Fruit fly (Drosophila melanogaster): Measurements from ENCODE around the gene CG7231.
A peak's percentile ranks its signal among the peaks of the same experiment; 100 is the strongest.

CG7231 gene

dm6 chr2L:7993062-7993685 is 9.4 kb downstream of the CG7231 start:
- no peak for TF ChIP-seq salr (GFP tag; optimal IDR thresholded peaks at IDR 0.05)
- TF ChIP-seq CG10631 (GFP tag; optimal IDR thresholded peaks at IDR 0.05) = no peak
- peak; percentile 50; the same call in 1 of the 3 replicates for TF ChIP-seq eg (GFP tag; IDR thresholded peaks at IDR 0.05)
- TF ChIP-seq Met (GFP tag; optimal IDR thresholded peaks at IDR 0.05) = no peak
- TF ChIP-seq CG6808 (GFP tag; optimal IDR thresholded peaks at IDR 0.05) = no peak
- TF ChIP-seq CG6276 (GFP tag; optimal IDR thresholded peaks at IDR 0.05) = peak; percentile 23
- no peak for TF ChIP-seq Eip93F (GFP tag; optimal IDR thresholded peaks at IDR 0.05)
- TF ChIP-seq topi (GFP tag; optimal IDR thresholded peaks at IDR 0.05) = no peak
- no peak for TF ChIP-seq pdm3 (GFP tag; optimal IDR thresholded peaks at IDR 0.05)
- no peak for TF ChIP-seq CG34406 (GFP tag; optimal IDR thresholded peaks at IDR 0.05)
- no peak for TF ChIP-seq fd85E (GFP tag; optimal IDR thresholded peaks at IDR 0.05)
- TF ChIP-seq cyc (GFP tag; optimal IDR thresholded peaks at IDR 0.05) = no peak
- TF ChIP-seq CG32006 (GFP tag; optimal IDR thresholded peaks at IDR 0.05) = no peak
- TF ChIP-seq OdsH (GFP tag; optimal IDR thresholded peaks at IDR 0.05) = no peak
- peak; percentile 20 for TF ChIP-seq svp (GFP tag)
- peak; percentile 31; the same call in 1 of the 2 replicates for TF ChIP-seq CG15336 (GFP tag; IDR thresholded peaks at IDR 0.05)
- TF ChIP-seq CG8119 (GFP tag; IDR thresholded peaks at IDR 0.05) = peak; percentile 25; the same call in 1 of the 3 replicates
- TF ChIP-seq spab (GFP tag; optimal IDR thresholded peaks at IDR 0.05) = no peak
- no peak for TF ChIP-seq Hr38 (GFP tag; optimal IDR thresholded peaks at IDR 0.05)
- TF ChIP-seq dsx (GFP tag; optimal IDR thresholded peaks at IDR 0.05; ENCODE audit: poor library complexity, severe bottlenecking) = no peak
- 0 out of 3 replicates have a peak, but pooled peaks have one; percentile 5 for TF ChIP-seq CG6163 (GFP tag; IDR thresholded peaks at IDR 0.05)
- no peak for TF ChIP-seq Sox15 (GFP tag; optimal IDR thresholded peaks at IDR 0.05)
- no peak for TF ChIP-seq lz (GFP tag; optimal IDR thresholded peaks at IDR 0.05)
- TF ChIP-seq CG9139 (GFP tag; optimal IDR thresholded peaks at IDR 0.05) = no peak
- TF ChIP-seq ss (GFP tag; optimal IDR thresholded peaks at IDR 0.05) = no peak
- no peak for TF ChIP-seq Eip78C (GFP tag)
- no peak for TF ChIP-seq Ets96B (tag; optimal IDR thresholded peaks at IDR 0.05)
- TF ChIP-seq Sox102F (GFP tag; optimal IDR thresholded peaks at IDR 0.05) = no peak
- no peak for TF ChIP-seq CG8632 (GFP tag; optimal IDR thresholded peaks at IDR 0.05)
- TF ChIP-seq CG1621 (tag; optimal IDR thresholded peaks at IDR 0.05) = no peak
- no peak for TF ChIP-seq Hr39 (GFP tag; optimal IDR thresholded peaks at IDR 0.05)
- no peak for TF ChIP-seq achi (GFP tag; optimal IDR thresholded peaks at IDR 0.05)
- no peak for TF ChIP-seq Ets21C (GFP tag; optimal IDR thresholded peaks at IDR 0.05)
- TF ChIP-seq vri (GFP tag; optimal IDR thresholded peaks at IDR 0.05) = no peak
- TF ChIP-seq Hr4 (GFP tag; optimal IDR thresholded peaks at IDR 0.05) = no peak
- TF ChIP-seq Eip75B (GFP tag; optimal IDR thresholded peaks at IDR 0.05) = no peak
- TF ChIP-seq CG10669 (GFP tag; optimal IDR thresholded peaks at IDR 0.05) = no peak
- no peak for TF ChIP-seq Smox (GFP tag; optimal IDR thresholded peaks at IDR 0.05)
- no peak for TF ChIP-seq acj6 (GFP tag; optimal IDR thresholded peaks at IDR 0.05)
- no peak for TF ChIP-seq Lpt (GFP tag; optimal IDR thresholded peaks at IDR 0.05)

DNA sequence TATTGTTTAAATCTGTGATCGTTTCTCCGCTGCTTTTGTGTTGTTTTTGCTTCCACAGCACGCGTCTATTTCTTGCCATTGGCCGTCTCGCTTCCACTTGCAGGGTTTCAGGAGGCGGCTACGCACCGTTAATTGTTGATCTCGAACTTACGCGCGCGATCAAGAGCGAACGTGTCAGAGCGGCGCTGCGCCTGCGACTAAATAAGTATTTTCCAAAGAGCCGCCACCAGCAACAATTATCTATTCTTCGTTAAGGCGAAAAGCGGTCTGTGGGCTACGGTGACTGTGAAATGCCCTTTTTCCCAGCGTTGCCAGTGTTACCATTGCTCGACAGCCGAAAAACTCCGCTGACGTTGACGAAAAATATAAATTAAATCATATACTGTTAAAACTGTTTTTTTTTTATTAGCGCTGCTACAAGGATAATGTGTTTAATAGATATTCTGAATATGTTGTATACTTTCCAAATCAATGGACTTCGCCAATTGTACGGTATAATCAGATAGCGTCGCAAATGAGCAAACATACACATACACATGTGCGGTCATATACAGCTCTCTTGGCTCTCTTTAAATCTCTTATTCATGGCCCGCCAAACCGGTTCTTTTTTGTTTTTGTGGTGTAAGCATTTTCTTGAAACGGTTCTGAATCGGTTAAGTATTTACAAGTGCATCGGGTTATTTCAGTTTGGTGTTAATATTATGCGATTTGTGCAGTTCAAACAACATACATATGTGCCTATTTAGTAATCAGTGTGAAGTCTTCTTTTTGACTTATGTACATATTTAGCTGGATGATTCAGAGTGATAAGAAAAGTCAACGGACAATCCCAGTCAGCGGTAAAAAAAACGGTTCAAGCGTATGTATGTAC is 10.5 kb downstream of the CG7231 start, which contains the start of gene pes:
pes (minus strand) TSS at position 201 of the 871 bp plus-strand sequence.
- TF ChIP-seq Lpt (GFP tag; optimal IDR thresholded peaks at IDR 0.05) (peak; percentile 82), CG6808 (GFP tag; optimal IDR thresholded peaks at IDR 0.05) (peak; percentile 94), esn (GFP tag; optimal IDR thresholded peaks at IDR 0.05) (peak; percentile 40), net (GFP tag; optimal IDR thresholded peaks at IDR 0.05) (peak; percentile 91), CG6163 (GFP tag; IDR thresholded peaks at IDR 0.05) (peak; percentile 87), cyc (GFP tag; optimal IDR thresholded peaks at IDR 0.05) (peak; percentile 92), Ets96B (tag; optimal IDR thresholded peaks at IDR 0.05) (peak; percentile 81), CG8632 (GFP tag; optimal IDR thresholded peaks at IDR 0.05) (peak; percentile 87), lz (GFP tag; optimal IDR thresholded peaks at IDR 0.05) (peak; percentile 29), CG8319 (GFP tag; optimal IDR thresholded peaks at IDR 0.05) (peak; percentile 88), CG7368 (GFP tag; optimal IDR thresholded peaks at IDR 0.05) (peak; percentile 86), CG11294 (GFP tag; IDR thresholded peaks at IDR 0.05) (peak; percentile 88), Hr39 (GFP tag; optimal IDR thresholded peaks at IDR 0.05) (peak; percentile 22), fd59A (GFP tag; optimal IDR thresholded peaks at IDR 0.05) (peak; percentile 9), Met (GFP tag; optimal IDR thresholded peaks at IDR 0.05) (peak; percentile 95), CG16779 (tag; optimal IDR thresholded peaks at IDR 0.05) (peak; percentile 81), eg (GFP tag; IDR thresholded peaks at IDR 0.05) (peak; percentile 89), CG11762 (GFP tag; optimal IDR thresholded peaks at IDR 0.05; ENCODE audit: insufficient read depth) (peak; percentile 89), CG10631 (GFP tag; optimal IDR thresholded peaks at IDR 0.05) (peak; percentile 51), Smox (GFP tag; optimal IDR thresholded peaks at IDR 0.05) (peak; percentile 31)
